Fruit fly (Drosophila melanogaster) Kc167 (cell line): ENCODE data around the gene Usp10.

Experiments
- Sin3A ChIP-seq: fragments of >200 bp; optimal IDR thresholded peaks from 2 replicates; lab custom pipeline; 2018; ENCODE audit warnings: missing external identifiers
- h ChIP-seq: fragments of >200 bp; optimal IDR thresholded peaks from 3 replicates; lab custom pipeline; 2018; ENCODE audit warnings: missing external identifiers
- psq ChIP-seq: fragments of >200 bp; optimal IDR thresholded peaks from 2 replicates; lab custom pipeline; 2017; ENCODE audit warnings: missing external identifiers

DNA sequence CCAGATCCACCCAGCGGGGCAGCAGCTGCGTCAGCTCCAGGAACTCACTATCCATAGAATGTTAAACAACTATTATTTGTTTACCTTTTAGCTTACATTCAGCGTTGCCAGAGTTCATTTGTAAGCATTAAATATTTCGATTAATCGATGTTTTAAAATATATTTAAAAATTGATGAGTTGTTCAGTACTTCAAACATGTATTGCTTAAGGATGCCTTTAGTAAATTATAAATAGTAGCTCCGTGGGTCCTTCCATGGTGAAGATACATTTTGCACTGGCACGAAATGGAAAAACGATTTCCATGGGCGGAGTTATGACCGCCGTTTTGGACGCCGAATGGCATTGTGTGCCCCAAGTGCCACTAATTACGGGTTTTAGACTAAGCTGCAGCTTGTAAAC is 30.4 kb upstream of the Usp10 start, which contains the start of the genes JMJD5 and Gr61a:
- TF ChIP-seq h (lab: Kevin White, UChicago): no peak
- no peak for TF ChIP-seq psq
- TF ChIP-seq Sin3A: no peak
